Worm (Caenorhabditis elegans): ENCODE measurements around the gene ttr-35.

ttr-35 gene

ce11 chrX:6511985-6512384 is at the start of gene ttr-35:
TSS of gene ttr-35 (plus strand) at chrX:6512285.
- TF ChIP-seq sptf-1 (tag; optimal IDR thresholded peaks at IDR 0.05), result no peak
- TF ChIP-seq nhr-85 (tag), result no peak
- no peak for TF ChIP-seq snpc-4 (tag; optimal IDR thresholded peaks at IDR 0.05)
- TF ChIP-seq mab-9 (GFP tag; IDR thresholded peaks at IDR 0.05), result no peak
- no peak for TF ChIP-seq zip-4 (GFP tag; optimal IDR thresholded peaks at IDR 0.05)
- no peak for TF ChIP-seq fos-1 (tag; optimal IDR thresholded peaks at IDR 0.05)
- TF ChIP-seq blmp-1 (tag; optimal IDR thresholded peaks at IDR 0.05), result no peak
- no peak for TF ChIP-seq nhr-237 (tag; optimal IDR thresholded peaks at IDR 0.05)
- TF ChIP-seq nhr-19 (GFP tag; conservative IDR thresholded peaks at IDR 0.05), result no peak
- TF ChIP-seq nhr-71 (tag; optimal IDR thresholded peaks at IDR 0.05), result no peak
- no peak for TF ChIP-seq dsc-1 (tag; optimal IDR thresholded peaks at IDR 0.05)
- TF ChIP-seq C16A3.4 (tag; optimal IDR thresholded peaks at IDR 0.05), result no peak
- TF ChIP-seq unc-86 (tag; optimal IDR thresholded peaks at IDR 0.05), result no peak
- no peak for TF ChIP-seq ama-1 (optimal IDR thresholded peaks at IDR 0.05)
- TF ChIP-seq alr-1 (tag; optimal IDR thresholded peaks at IDR 0.05; ENCODE audit: borderline replicate concordance), result no peak
- TF ChIP-seq aha-1 (tag; optimal IDR thresholded peaks at IDR 0.05), result no peak
- TF ChIP-seq unc-62 (GFP tag; optimal IDR thresholded peaks at IDR 0.05), result no peak
- no peak for TF ChIP-seq ceh-88 (GFP tag; IDR thresholded peaks at IDR 0.05)
- TF ChIP-seq dpl-1 (GFP tag; optimal IDR thresholded peaks at IDR 0.05), result no peak
- no peak for TF ChIP-seq fkh-4 (tag; optimal IDR thresholded peaks at IDR 0.05; ENCODE audit: borderline replicate concordance)

ce11 chrX:6462479-6462878 is 49.6 kb upstream of the ttr-35 start:
- TF ChIP-seq efl-1 (optimal IDR thresholded peaks at IDR 0.05), result no peak
- TF ChIP-seq efl-1 (GFP tag; optimal IDR thresholded peaks at IDR 0.05 in 1 of 2), result peak in 1 of 2 experiments; percentile 88
- TF ChIP-seq ceh-63 (GFP tag; optimal IDR thresholded peaks at IDR 0.05), result no peak

- peak; percentile 72 for TF ChIP-seq elt-2 (tag; optimal IDR thresholded peaks at IDR 0.05)
- no peak for TF ChIP-seq elt-3 (tag; optimal IDR thresholded peaks at IDR 0.05)
Observed at ce11 chrX:6462995-6463462, 49.1 kb upstream of the ttr-35 start, which contains the start of gene C15B12.2. TSS of gene C15B12.2 (plus strand) at chrX:6463412.

- TF ChIP-seq jun-1 (tag; optimal IDR thresholded peaks at IDR 0.05), result no peak
- no peak for TF ChIP-seq unc-130 (tag; optimal IDR thresholded peaks at IDR 0.05)
- no peak for TF ChIP-seq hlh-17 (GFP tag; optimal IDR thresholded peaks at IDR 0.05; ENCODE audit: borderline replicate concordance)
- TF ChIP-seq grh-1 (GFP tag; IDR thresholded peaks at IDR 0.05), result no peak
- no peak for TF ChIP-seq lin-39 (tag; optimal IDR thresholded peaks at IDR 0.05)
- TF ChIP-seq dpl-1 (GFP tag; optimal IDR thresholded peaks at IDR 0.05), result no peak
- TF ChIP-seq nhr-77 (tag; optimal IDR thresholded peaks at IDR 0.05), result no peak
- TF ChIP-seq F16B12.6 (tag; optimal IDR thresholded peaks at IDR 0.05), result no peak
- TF ChIP-seq nhr-47 (tag; optimal IDR thresholded peaks at IDR 0.05), result no peak
- TF ChIP-seq blmp-1 (tag; optimal IDR thresholded peaks at IDR 0.05), result no peak
Observed at ce11 chrX:6467462-6467861, 44.6 kb upstream of the ttr-35 start, which contains the start of gene C15B12.3. TSS of gene C15B12.3 (minus strand) at chrX:6467562.

- TF ChIP-seq nhr-76 (tag; optimal IDR thresholded peaks at IDR 0.05) (no peak), unc-86 (tag; optimal IDR thresholded peaks at IDR 0.05) (no peak), skn-1 (tag; optimal IDR thresholded peaks at IDR 0.05) (no peak), efl-3 (GFP tag; optimal IDR thresholded peaks at IDR 0.05) (no peak), nhr-19 (GFP tag; conservative IDR thresholded peaks at IDR 0.05) (no peak), blmp-1 (tag; optimal IDR thresholded peaks at IDR 0.05) (no peak), mdl-1 (tag; optimal IDR thresholded peaks at IDR 0.05) (no peak), lin-35 (GFP tag; optimal IDR thresholded peaks at IDR 0.05) (no peak), sptf-1 (tag; optimal IDR thresholded peaks at IDR 0.05) (no peak), rnt-1 (tag; optimal IDR thresholded peaks at IDR 0.05) (no peak), nhr-28 (tag; optimal IDR thresholded peaks at IDR 0.05) (no peak), xbp-1 (tag; optimal IDR thresholded peaks at IDR 0.05) (no peak), pax-3 (tag; optimal IDR thresholded peaks at IDR 0.05) (no peak), ceh-63 (GFP tag; optimal IDR thresholded peaks at IDR 0.05) (no peak), zip-4 (GFP tag; optimal IDR thresholded peaks at IDR 0.05) (no peak), unc-62 (GFP tag; optimal IDR thresholded peaks at IDR 0.05) (no peak), vab-15 (tag; optimal IDR thresholded peaks at IDR 0.05) (no peak), nhr-85 (tag) (no peak), ceh-90 (tag; optimal IDR thresholded peaks at IDR 0.05) (no peak), snpc-4 (tag; optimal IDR thresholded peaks at IDR 0.05) (no peak)
Observed at ce11 chrX:6468499-6468898, 43.6 kb upstream of the ttr-35 start, which contains the start of gene C15B12.9. TSS of gene C15B12.9 (plus strand) at chrX:6468799.

Measured in whole organism, L1 larva.